Worm (Caenorhabditis elegans) whole organism, young adult: ENCODE measurements around the gene nra-1.

Experiments
- B0019.2 ChIP-seq: fragments of 200-800 bp; sonication (Bioruptor generic); conservative IDR thresholded peaks from 2 replicates; pipeline ENCODE4 v1.3.6; 2022; ENCODE audit warnings: missing genetic modification reagents, missing genetic modification characterization, missing compliant biosample characterization
- B0035.1 ChIP-seq: sonication (generic microtip); optimal IDR thresholded peaks from 2 replicates; lab custom pipeline; 2016; ENCODE audit warnings: missing genetic modification characterization, mild to moderate bottlenecking, missing compliant biosample characterization, missing genotype, missing genetic modification reagents
- C06A6.2 ChIP-seq: fragments of 200-800 bp; sonication (Bioruptor generic); conservative IDR thresholded peaks from 2 replicates; pipeline ENCODE4 v1.3.6; 2022; ENCODE audit warnings: missing genetic modification characterization, missing compliant biosample characterization
- D2030.7 ChIP-seq: fragments of 200-800 bp; sonication (Bioruptor generic); IDR thresholded peaks from 2 replicates; pipeline ENCODE4 v1.3.6; 2022; ENCODE audit warnings: missing genetic modification reagents, missing genetic modification characterization, missing compliant biosample characterization
- F22D6.2 ChIP-seq: sonication (generic microtip); optimal IDR thresholded peaks from 2 replicates; lab custom pipeline; 2016; ENCODE audit warnings: mild to moderate bottlenecking, missing genetic modification characterization, missing compliant biosample characterization
- F39B2.1 ChIP-seq: fragments of 200-800 bp; sonication (Bioruptor generic); IDR thresholded peaks from 2 replicates; pipeline ENCODE4 v1.3.6; 2022; ENCODE audit warnings: missing genetic modification reagents, missing genetic modification characterization, missing compliant biosample characterization
- F52B5.7 ChIP-seq: sonication (generic microtip); optimal IDR thresholded peaks from 2 replicates; lab custom pipeline; 2016; ENCODE audit warnings: mild to moderate bottlenecking, missing genetic modification characterization, missing compliant biosample characterization
- F57C9.4 ChIP-seq: sonication (generic microtip); optimal IDR thresholded peaks from 2 replicates; lab custom pipeline; 2017; ENCODE audit warnings: mild to moderate bottlenecking, missing genetic modification characterization, missing compliant biosample characterization
- K12H6.12 ChIP-seq: fragments of 200-800 bp; sonication (Bioruptor generic); optimal IDR thresholded peaks from 2 replicates; lab custom pipeline; 2018; ENCODE audit warnings: mild to moderate bottlenecking, missing genetic modification characterization, missing compliant biosample characterization
- T26A5.8 ChIP-seq: sonication (generic microtip); optimal IDR thresholded peaks from 2 replicates; lab custom pipeline; 2016; ENCODE audit warnings: missing genetic modification characterization, missing compliant biosample characterization
- Y79H2A.3 ChIP-seq: fragments of 200-800 bp; sonication (Bioruptor generic); conservative IDR thresholded peaks from 2 replicates; pipeline ENCODE4 v1.3.6; 2022; ENCODE audit warnings: missing genetic modification reagents, missing genetic modification characterization, missing compliant biosample characterization
- ZK185.1 ChIP-seq: sonication (generic microtip); optimal IDR thresholded peaks from 2 replicates; lab custom pipeline; 2016; ENCODE audit warnings: mild to moderate bottlenecking, missing genetic modification characterization, missing compliant biosample characterization; ENCODE audit not compliant: poor library complexity, severe bottlenecking
- akir-1 ChIP-seq: fragments of 200-800 bp; sonication (Bioruptor generic); optimal IDR thresholded peaks from 2 replicates; lab custom pipeline; 2018; ENCODE audit warnings: mild to moderate bottlenecking, missing genetic modification characterization, moderate library complexity, missing compliant biosample characterization
- attf-3 ChIP-seq: fragments of 200-800 bp; sonication (Bioruptor generic); conservative IDR thresholded peaks from 2 replicates; pipeline ENCODE4 v1.3.6; 2022; ENCODE audit warnings: missing genetic modification reagents, missing genetic modification characterization, missing compliant biosample characterization
- bed-2 ChIP-seq: fragments of 200-800 bp; sonication (Bioruptor generic); IDR thresholded peaks from 2 replicates; pipeline ENCODE4 v1.3.6; 2022; ENCODE audit warnings: missing genetic modification reagents, missing genetic modification characterization, missing compliant biosample characterization
- cebp-1 ChIP-seq, 2 experiments: fragments of 200-800 bp in 1 of 2; sonication (Bioruptor generic) in 1 of 2; sonication (generic microtip) in 1 of 2; IDR thresholded peaks in 1 of 2; optimal IDR thresholded peaks in 1 of 2; 2 replicates each; pipeline versions ENCODE4 v1.3.6 to Lab custom; 2017 to 2022; ENCODE audit warnings: missing compliant biosample characterization in 2 of 2, missing genetic modification characterization in 2 of 2, mild to moderate bottlenecking in 1 of 2, missing genetic modification reagents in 1 of 2, moderate library complexity in 1 of 2
- ceh-100 ChIP-seq: fragments of 200-800 bp; sonication (Bioruptor generic); IDR thresholded peaks from 2 replicates; pipeline ENCODE4 v1.3.6; 2022; ENCODE audit warnings: missing genetic modification reagents, missing genetic modification characterization, missing compliant biosample characterization
- ceh-27 ChIP-seq: fragments of 200-800 bp; sonication (Bioruptor generic); optimal IDR thresholded peaks from 2 replicates; lab custom pipeline; 2018; ENCODE audit warnings: mild to moderate bottlenecking, missing genetic modification characterization, moderate library complexity, missing compliant biosample characterization
- ceh-79 ChIP-seq: sonication (generic microtip); optimal IDR thresholded peaks from 2 replicates; lab custom pipeline; 2017; ENCODE audit warnings: mild to moderate bottlenecking, missing genetic modification characterization, missing compliant biosample characterization
- chd-7 ChIP-seq: sonication (generic microtip); optimal IDR thresholded peaks from 2 replicates; lab custom pipeline; 2016; ENCODE audit warnings: mild to moderate bottlenecking, missing genetic modification characterization, moderate library complexity, missing compliant biosample characterization
- dox-1 ChIP-seq: fragments of 200-800 bp; sonication (Bioruptor generic); IDR thresholded peaks from 2 replicates; pipeline ENCODE4 v1.3.6; 2022; ENCODE audit warnings: missing genetic modification reagents, missing genetic modification characterization, missing compliant biosample characterization
- dpff-1 ChIP-seq: sonication (generic microtip); optimal IDR thresholded peaks from 2 replicates; lab custom pipeline; 2017; ENCODE audit warnings: mild to moderate bottlenecking, missing genetic modification characterization, missing compliant biosample characterization
- efl-1 ChIP-seq: fragments of 150-350 bp; optimal IDR thresholded peaks from 2 replicates; lab custom pipeline; 2014; ENCODE audit warnings: missing biosample characterization, missing genetic modification reagents, missing genetic modification characterization
- egl-44 ChIP-seq: fragments of 200-800 bp; sonication (Bioruptor generic); IDR thresholded peaks from 2 replicates; pipeline ENCODE4 v1.3.6; 2022; ENCODE audit warnings: missing genetic modification reagents, missing genetic modification characterization, missing compliant biosample characterization
- egrh-3 ChIP-seq: fragments of 200-800 bp; sonication (Bioruptor generic); IDR thresholded peaks from 2 replicates; pipeline ENCODE4 v1.3.6; 2022; ENCODE audit warnings: missing genetic modification reagents, missing genetic modification characterization, missing compliant biosample characterization
- him-1 ChIP-seq: sonication (generic microtip); optimal IDR thresholded peaks from 2 replicates; lab custom pipeline; 2016; ENCODE audit warnings: missing genotype, missing genetic modification reagents, missing genetic modification characterization, missing compliant biosample characterization
- hlh-12 ChIP-seq: sonication (generic microtip); optimal IDR thresholded peaks from 2 replicates; lab custom pipeline; 2016; ENCODE audit warnings: missing genetic modification characterization, missing compliant biosample characterization
- hmg-1.2 ChIP-seq: fragments of 200-800 bp; sonication (Bioruptor generic); IDR thresholded peaks from 2 replicates; pipeline ENCODE4 v1.3.6; 2022; ENCODE audit warnings: missing genetic modification reagents, missing genetic modification characterization, missing compliant biosample characterization
- hmg-20 ChIP-seq: fragments of 200-800 bp; sonication (Bioruptor generic); IDR thresholded peaks from 2 replicates; pipeline ENCODE4 v1.3.6; 2022; ENCODE audit warnings: missing genetic modification reagents, missing genetic modification characterization, missing compliant biosample characterization
- lag-1 ChIP-seq: fragments of 200-800 bp; sonication (Bioruptor generic); IDR thresholded peaks from 2 replicates; pipeline ENCODE4 v1.3.6; 2022; ENCODE audit warnings: missing genetic modification reagents, missing genetic modification characterization, missing compliant biosample characterization
- let-607 ChIP-seq, 2 experiments: fragments of 200-800 bp in 1 of 2; sonication (Bioruptor generic) in 1 of 2; sonication (generic microtip) in 1 of 2; optimal IDR thresholded peaks; 2 replicates each; lab custom pipeline; 2016 to 2018; ENCODE audit warnings: mild to moderate bottlenecking in 2 of 2, missing compliant biosample characterization in 2 of 2, missing genetic modification characterization in 2 of 2, moderate library complexity in 2 of 2, missing genotype in 1 of 2
- lin-35 ChIP-seq, 3 experiments: fragments of 150-350 bp in 2 of 3; sonication (generic microtip) in 1 of 3; optimal IDR thresholded peaks; 2 replicates each; lab custom pipeline; 2014 to 2018; ENCODE audit warnings: missing biosample characterization in 3 of 3, missing genetic modification characterization in 3 of 3, missing genetic modification reagents in 3 of 3
- lin-40 ChIP-seq: sonication (generic microtip); optimal IDR thresholded peaks from 2 replicates; lab custom pipeline; 2016; ENCODE audit warnings: missing genetic modification characterization, mild to moderate bottlenecking, missing compliant biosample characterization, missing genotype, missing genetic modification reagents
- lir-1 ChIP-seq: fragments of 200-800 bp; sonication (Bioruptor generic); conservative IDR thresholded peaks from 2 replicates; pipeline ENCODE4 v1.3.6; 2022; ENCODE audit warnings: missing genetic modification reagents, missing genetic modification characterization, missing compliant biosample characterization
- lsl-1 ChIP-seq: fragments of 200-800 bp; sonication (Bioruptor generic); optimal IDR thresholded peaks from 2 replicates; lab custom pipeline; 2018; ENCODE audit warnings: mild to moderate bottlenecking, missing genetic modification characterization, moderate library complexity, missing compliant biosample characterization
- mes-4 ChIP-seq: sonication (generic microtip); optimal IDR thresholded peaks from 2 replicates; lab custom pipeline; 2016; ENCODE audit warnings: missing genotype, missing genetic modification characterization, missing compliant biosample characterization
- nfya-2 ChIP-seq: fragments of 200-800 bp; sonication (Bioruptor generic); IDR thresholded peaks from 2 replicates; pipeline ENCODE4 v1.3.6; 2022; ENCODE audit warnings: missing genetic modification reagents, missing genetic modification characterization, missing compliant biosample characterization
- nhr-80 ChIP-seq: sonication (generic microtip); optimal IDR thresholded peaks from 2 replicates; lab custom pipeline; 2016; ENCODE audit warnings: missing genetic modification characterization, missing compliant biosample characterization
- pha-4 ChIP-seq: fragments of 150-350 bp; sonication (generic microtip); optimal IDR thresholded peaks from 2 replicates; lab custom pipeline; 2014; ENCODE audit warnings: missing biosample characterization, missing genetic modification reagents, missing genetic modification characterization
- rcor-1 ChIP-seq: fragments of 200-800 bp; sonication (Bioruptor generic); IDR thresholded peaks from 2 replicates; pipeline ENCODE4 v1.3.6; 2022; ENCODE audit warnings: missing genetic modification reagents, missing genetic modification characterization, missing compliant biosample characterization
- repo-1 ChIP-seq: sonication (generic microtip); optimal IDR thresholded peaks from 2 replicates; lab custom pipeline; 2017; ENCODE audit warnings: mild to moderate bottlenecking, missing genetic modification characterization, missing compliant biosample characterization
- unc-62 ChIP-seq: fragments of 150-350 bp; optimal IDR thresholded peaks from 2 replicates; lab custom pipeline; 2014; ENCODE audit warnings: missing biosample characterization, missing genetic modification reagents, missing genetic modification characterization
- zfh-2 ChIP-seq: fragments of 200-800 bp; sonication (Bioruptor generic); conservative IDR thresholded peaks from 2 replicates; pipeline ENCODE4 v1.3.6; 2022; ENCODE audit warnings: missing genetic modification reagents, missing genetic modification characterization, missing compliant biosample characterization
- ztf-25 ChIP-seq: fragments of 200-800 bp; sonication (Bioruptor generic); IDR thresholded peaks from 2 replicates; pipeline ENCODE4 v1.3.6; 2022; ENCODE audit warnings: missing genetic modification reagents, missing genetic modification characterization, missing compliant biosample characterization
- ztf-6 ChIP-seq: fragments of 200-800 bp; sonication (Bioruptor generic); IDR thresholded peaks from 2 replicates; pipeline ENCODE4 v1.3.6; 2022; ENCODE audit warnings: missing genetic modification reagents, missing genetic modification characterization, missing compliant biosample characterization

The nra-1 gene

DNA sequence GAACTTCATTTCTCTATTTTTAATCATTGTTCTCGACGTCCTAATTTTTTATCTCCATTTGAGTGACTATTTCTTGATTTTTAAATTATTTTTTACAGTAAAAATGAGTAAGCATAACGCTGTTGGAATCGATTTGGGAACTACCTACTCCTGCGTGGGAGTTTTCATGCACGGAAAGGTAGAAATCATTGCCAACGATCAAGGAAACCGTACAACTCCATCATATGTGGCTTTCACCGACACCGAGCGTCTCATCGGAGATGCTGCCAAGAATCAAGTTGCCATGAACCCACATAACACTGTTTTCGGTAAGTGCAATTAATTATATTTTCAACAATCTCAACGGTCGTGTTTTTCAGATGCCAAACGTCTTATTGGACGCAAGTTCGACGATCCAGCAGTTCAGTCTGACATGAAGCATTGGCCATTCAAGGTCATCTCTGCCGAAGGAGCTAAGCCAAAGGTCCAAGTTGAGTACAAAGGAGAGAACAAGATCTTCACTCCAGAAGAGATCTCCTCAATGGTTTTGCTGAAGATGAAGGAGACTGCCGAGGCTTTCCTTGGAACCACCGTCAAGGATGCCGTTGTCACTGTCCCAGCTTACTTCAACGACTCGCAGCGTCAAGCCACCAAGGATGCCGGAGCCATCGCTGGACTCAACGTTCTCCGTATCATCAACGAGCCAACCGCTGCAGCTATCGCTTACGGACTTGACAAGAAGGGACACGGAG is 5.0 kb downstream of the nra-1 start, which contains the start of gene hsp-1 (continued):
- TF ChIP-seq ztf-6 (GFP tag; lab: Robert Waterston, UW) (no peak), lin-35 (GFP tag; optimal IDR thresholded peaks at IDR 0.05; lab: Kevin White, UChicago) (no peak), ceh-100 (GFP tag; lab: Robert Waterston, UW) (peak; percentile 10; the same call in 1 of the 2 replicates), repo-1 (tag; lab: Kevin White, UChicago) (peak; percentile 8), T26A5.8 (tag; lab: Kevin White, UChicago) (no peak), ztf-25 (0 out of 2 replicates have a peak, but pooled peaks have one; percentile 41), hmg-20 (GFP tag; lab: Robert Waterston, UW) (no peak), B0035.1 (tag; lab: Kevin White, UChicago) (no peak)

DNA sequence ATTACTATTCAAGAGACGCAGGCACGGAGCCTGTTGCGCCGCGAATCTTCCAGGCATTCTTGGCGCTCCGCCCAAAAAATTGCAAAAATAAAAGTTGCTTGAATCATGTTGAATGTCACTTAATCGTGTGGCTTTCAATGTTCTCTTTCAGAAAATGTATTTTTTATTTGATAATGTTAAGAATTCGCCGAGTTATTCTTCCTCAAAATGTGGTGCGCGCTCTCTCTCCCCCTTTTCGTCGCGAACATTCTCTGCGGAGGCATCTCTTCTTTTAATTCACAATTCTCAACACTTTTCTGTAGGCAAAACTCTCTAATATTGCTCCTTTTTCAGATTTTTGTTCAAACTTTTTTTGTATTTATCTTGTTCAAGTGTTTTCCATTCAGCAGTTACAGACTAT is 5.6 kb downstream of the nra-1 start:
- TF ChIP-seq lag-1 (GFP tag; lab: Robert Waterston, UW), result no peak
- peak; percentile 61; the same call in 1 of the 2 replicates for TF ChIP-seq egl-44 (GFP tag; lab: Robert Waterston, UW)
- TF ChIP-seq hmg-20 (GFP tag; lab: Robert Waterston, UW), result peak; percentile 23; the same call in 1 of the 2 replicates
- TF ChIP-seq dpff-1, result peak; percentile 91
- peak; percentile 79 for TF ChIP-seq ceh-79
- TF ChIP-seq zfh-2 (GFP tag; lab: Robert Waterston, UW), result 0 out of 2 replicates have a peak, but pooled peaks have one; percentile 31
- TF ChIP-seq efl-1 (GFP tag; lab: Kevin White, UChicago), result peak; percentile 65
- peak; percentile 99 for TF ChIP-seq lin-40
- TF ChIP-seq lsl-1, result peak; percentile 64
- peak; percentile 79 for TF ChIP-seq ZK185.1 (tag; lab: Kevin White, UChicago)
- peak; percentile 49 for TF ChIP-seq nhr-80 (tag; lab: Kevin White, UChicago)
- no peak for TF ChIP-seq hlh-12 (tag; lab: Kevin White, UChicago)
- peak; percentile 74 for TF ChIP-seq attf-3 (GFP tag; lab: Robert Waterston, UW)
- TF ChIP-seq dox-1, result peak; percentile 96
- TF ChIP-seq rcor-1 (GFP tag; lab: Robert Waterston, UW), result peak; percentile 91
- peak; percentile 93 for TF ChIP-seq F52B5.7
- TF ChIP-seq akir-1 (GFP tag; lab: Kevin White, UChicago), result peak; percentile 1
- TF ChIP-seq egrh-3 (GFP tag; lab: Robert Waterston, UW), result peak; percentile 88
- peak; percentile 97 for TF ChIP-seq chd-7 (tag; lab: Kevin White, UChicago)
- TF ChIP-seq K12H6.12 (tag; lab: Kevin White, UChicago), result peak; percentile 99
- no peak for TF ChIP-seq mes-4 (tag; lab: Kevin White, UChicago)
- peak; percentile 91 for TF ChIP-seq C06A6.2 (GFP tag; lab: Robert Waterston, UW)
- TF ChIP-seq B0019.2, result peak; percentile 80
- peak; percentile 99 for TF ChIP-seq D2030.7
- peak; percentile 23 for TF ChIP-seq him-1 (tag; lab: Kevin White, UChicago)
- TF ChIP-seq bed-2, result peak; percentile 77
- TF ChIP-seq ztf-6 (GFP tag; lab: Robert Waterston, UW), result peak; percentile 94
- TF ChIP-seq nfya-2 (GFP tag; lab: Robert Waterston, UW), result no peak
- no peak for TF ChIP-seq F57C9.4 (tag; lab: Kevin White, UChicago)
- TF ChIP-seq pha-4 (tag; lab: Kevin White, UChicago), result peak; percentile 97
- TF ChIP-seq let-607 (tag; optimal IDR thresholded peaks at IDR 0.05; lab: Kevin White, UChicago), result peak; percentile 82 to 91
- TF ChIP-seq ceh-27 (GFP tag; lab: Kevin White, UChicago), result peak; percentile 96
- TF ChIP-seq lir-1 (GFP tag; lab: Robert Waterston, UW), result peak; percentile 96
- TF ChIP-seq unc-62, result no peak
- TF ChIP-seq cebp-1 (GFP tag; IDR thresholded peaks at IDR 0.05; lab: Robert Waterston, UW), result peak; percentile 94
- peak; percentile 97 for TF ChIP-seq cebp-1 (tag; optimal IDR thresholded peaks at IDR 0.05; lab: Kevin White, UChicago)
- TF ChIP-seq Y79H2A.3 (GFP tag; lab: Robert Waterston, UW), result peak; percentile 92
- TF ChIP-seq F22D6.2, result peak; percentile 85
- TF ChIP-seq hmg-1.2, result peak; percentile 91
- no peak for TF ChIP-seq F39B2.1 (GFP tag; lab: Robert Waterston, UW)
